Fruit fly (Drosophila melanogaster) whole organism, embryonic: Measurements from ENCODE around the gene PIG-U.

ENCODE experiments used
- ATbp ChIP-seq: fragments of 200-800 bp; sonication (Bioruptor generic); optimal IDR thresholded peaks from 2 replicates; lab custom pipeline; 2017; ENCODE audit warnings: missing biosample characterization, mild to moderate bottlenecking, missing genetic modification characterization, missing genetic modification reagents
- Bdp1 ChIP-seq: fragments of 200-800 bp; sonication (Bioruptor generic); optimal IDR thresholded peaks from 3 replicates; lab custom pipeline; 2016; ENCODE audit warnings: missing biosample characterization, missing genetic modification characterization
- Blimp-1 ChIP-seq: fragments of 200-800 bp; sonication (Bioruptor generic); optimal IDR thresholded peaks from 3 replicates; lab custom pipeline; 2018; ENCODE audit warnings: missing biosample characterization, missing genetic modification characterization, mild to moderate bottlenecking, moderate library complexity, missing genetic modification reagents
- CG10147 ChIP-seq: fragments of 200-800 bp; sonication (Bioruptor generic); optimal IDR thresholded peaks from 2 replicates; lab custom pipeline; 2019; ENCODE audit warnings: missing biosample characterization, mild to moderate bottlenecking, missing genetic modification characterization, moderate library complexity
- CG10565 ChIP-seq: fragments of 200-800 bp; sonication (Bioruptor generic); optimal IDR thresholded peaks from 3 replicates; lab custom pipeline; 2016; ENCODE audit warnings: missing biosample characterization, mild to moderate bottlenecking, missing genetic modification characterization
- CG11247 ChIP-seq: fragments of 200-800 bp; sonication (Bioruptor generic); IDR thresholded peaks from 2 replicates; pipeline ENCODE4 v1.3.6; 2022; ENCODE audit warnings: missing biosample characterization, missing genetic modification characterization
- CG11695 ChIP-seq: fragments of 200-800 bp; sonication (Bioruptor generic); IDR thresholded peaks from 3 replicates; pipeline ENCODE4 v1.3.6; 2022; ENCODE audit warnings: missing biosample characterization, missing genetic modification characterization
- CG13123 ChIP-seq: fragments of 200-800 bp; sonication (Bioruptor generic); optimal IDR thresholded peaks from 2 replicates; lab custom pipeline; 2016; ENCODE audit warnings: missing biosample characterization, missing genetic modification characterization
- CG13775 ChIP-seq: fragments of 200-800 bp; sonication (Bioruptor generic); optimal IDR thresholded peaks from 3 replicates; lab custom pipeline; 2017; ENCODE audit warnings: missing biosample characterization, mild to moderate bottlenecking, missing genetic modification characterization
- CG13894 ChIP-seq: fragments of 200-800 bp; sonication (Bioruptor generic); optimal IDR thresholded peaks from 3 replicates; lab custom pipeline; 2018; ENCODE audit warnings: missing biosample characterization, mild to moderate bottlenecking, missing genetic modification characterization, moderate library complexity
- CG14667 ChIP-seq: fragments of 200-800 bp; sonication (Bioruptor generic); IDR thresholded peaks from 2 replicates; pipeline ENCODE4 v1.3.6; 2022; ENCODE audit warnings: missing biosample characterization, missing genetic modification characterization
- CG14965 ChIP-seq: fragments of 200-800 bp; sonication (Bioruptor generic); optimal IDR thresholded peaks from 2 replicates; lab custom pipeline; 2016; ENCODE audit warnings: missing biosample characterization, missing genetic modification characterization, borderline replicate concordance
- CG1529 ChIP-seq: fragments of 200-800 bp; sonication (Bioruptor generic); optimal IDR thresholded peaks from 3 replicates; lab custom pipeline; 2018; ENCODE audit warnings: missing biosample characterization, missing genetic modification characterization
- CG15696 ChIP-seq: fragments of 200-800 bp; sonication (Bioruptor generic); optimal IDR thresholded peaks from 2 replicates; lab custom pipeline; 2019; ENCODE audit warnings: missing biosample characterization, mild to moderate bottlenecking, missing genetic modification characterization, moderate library complexity
- CG16779 ChIP-seq: fragments of 200-800 bp; sonication (Bioruptor generic); IDR thresholded peaks from 2 replicates; pipeline ENCODE4 v1.3.6; 2022; ENCODE audit warnings: missing biosample characterization, missing genetic modification characterization
- CG16815 ChIP-seq: fragments of 200-800 bp; sonication (Bioruptor generic); optimal IDR thresholded peaks from 3 replicates; lab custom pipeline; 2017; ENCODE audit warnings: missing biosample characterization, mild to moderate bottlenecking, missing genetic modification characterization
- CG31365 ChIP-seq: fragments of 200-800 bp; sonication (Bioruptor generic); optimal IDR thresholded peaks from 2 replicates; lab custom pipeline; 2018; ENCODE audit warnings: missing biosample characterization, mild to moderate bottlenecking, missing genetic modification characterization
- CG31441 ChIP-seq: fragments of 200-800 bp; sonication (Bioruptor generic); IDR thresholded peaks from 2 replicates; pipeline ENCODE4 v1.3.6; 2022; ENCODE audit warnings: missing biosample characterization, missing genetic modification characterization
- CG3407 ChIP-seq: fragments of 200-800 bp; sonication (Bioruptor generic); optimal IDR thresholded peaks from 2 replicates; lab custom pipeline; 2018; ENCODE audit warnings: missing biosample characterization, mild to moderate bottlenecking, missing genetic modification characterization
- CG4617 ChIP-seq: fragments of 200-800 bp; sonication (Bioruptor generic); optimal IDR thresholded peaks from 3 replicates; lab custom pipeline; 2016; ENCODE audit warnings: missing biosample characterization, missing genetic modification characterization, borderline replicate concordance
- CG5245 ChIP-seq: fragments of 200-800 bp; sonication (Bioruptor generic); optimal IDR thresholded peaks from 3 replicates; lab custom pipeline; 2016; ENCODE audit warnings: missing biosample characterization, missing genetic modification characterization
- CG6854 ChIP-seq: fragments of 200-800 bp; sonication (Bioruptor generic); optimal IDR thresholded peaks from 3 replicates; lab custom pipeline; 2017; ENCODE audit warnings: missing biosample characterization, mild to moderate bottlenecking, missing genetic modification characterization
- CG7987 ChIP-seq: fragments of 200-800 bp; sonication (Bioruptor generic); optimal IDR thresholded peaks from 2 replicates; lab custom pipeline; 2018; ENCODE audit warnings: missing biosample characterization, mild to moderate bottlenecking, missing genetic modification characterization, moderate library complexity
- CG8359 ChIP-seq: fragments of 200-800 bp; sonication (Bioruptor generic); optimal IDR thresholded peaks from 2 replicates; lab custom pipeline; 2017; ENCODE audit warnings: missing biosample characterization, mild to moderate bottlenecking, missing genetic modification characterization, borderline replicate concordance
- CG8478 ChIP-seq: fragments of >200 bp; optimal IDR thresholded peaks from 2 replicates; lab custom pipeline; 2018
- Dfd ChIP-seq, 2 experiments: fragments of >200 bp; optimal IDR thresholded peaks; 2 replicates each; lab custom pipeline; 2017; ENCODE audit warnings: missing biosample characterization in 2 of 2, missing genetic modification characterization in 2 of 2
- Gsc ChIP-seq: fragments of 200-800 bp; sonication (Bioruptor generic); IDR thresholded peaks from 2 replicates; pipeline ENCODE4 v1.3.6; 2022; ENCODE audit warnings: missing biosample characterization, missing genetic modification characterization
- HLHmδ ChIP-seq: fragments of 200-800 bp; sonication (Bioruptor generic); optimal IDR thresholded peaks from 2 replicates; lab custom pipeline; 2018; ENCODE audit warnings: missing biosample characterization, mild to moderate bottlenecking, missing genetic modification characterization, moderate library complexity
- Hey ChIP-seq: fragments of 200-800 bp; sonication (Bioruptor generic); optimal IDR thresholded peaks from 3 replicates; lab custom pipeline; 2018; ENCODE audit warnings: missing biosample characterization, mild to moderate bottlenecking, missing genetic modification characterization
- Max ChIP-seq: fragments of 200-800 bp; sonication (Bioruptor generic); optimal IDR thresholded peaks from 2 replicates; lab custom pipeline; 2016; ENCODE audit warnings: missing biosample characterization, mild to moderate bottlenecking, missing genetic modification characterization
- Mes4 ChIP-seq: fragments of 200-800 bp; sonication (Bioruptor generic); optimal IDR thresholded peaks from 2 replicates; lab custom pipeline; 2016; ENCODE audit warnings: missing biosample characterization, missing genetic modification characterization
- Myb ChIP-seq: fragments of 200-800 bp; sonication (Bioruptor generic); optimal IDR thresholded peaks from 2 replicates; lab custom pipeline; 2016; ENCODE audit warnings: missing biosample characterization, missing genetic modification characterization
- NC2β ChIP-seq: fragments of 200-800 bp; sonication (Bioruptor generic); optimal IDR thresholded peaks from 2 replicates; lab custom pipeline; 2016; ENCODE audit warnings: missing biosample characterization, missing genetic modification characterization
- Neu2 ChIP-seq: fragments of 200-800 bp; sonication (Bioruptor generic); optimal IDR thresholded peaks from 3 replicates; lab custom pipeline; 2016; ENCODE audit warnings: missing biosample characterization, missing genetic modification characterization, borderline replicate concordance
- Xbp1 ChIP-seq: fragments of 200-800 bp; sonication (Bioruptor generic); optimal IDR thresholded peaks from 3 replicates; lab custom pipeline; 2016; ENCODE audit warnings: missing biosample characterization, mild to moderate bottlenecking, missing genetic modification characterization
- ac ChIP-seq: fragments of 200-800 bp; sonication (Bioruptor generic); optimal IDR thresholded peaks from 3 replicates; lab custom pipeline; 2017; ENCODE audit warnings: missing biosample characterization, mild to moderate bottlenecking, missing genetic modification characterization
- dati ChIP-seq: fragments of 200-800 bp; sonication (Bioruptor generic); IDR thresholded peaks from 2 replicates; pipeline ENCODE4 v1.3.6; 2022; ENCODE audit warnings: missing biosample characterization, missing genetic modification characterization
- dimm ChIP-seq: fragments of 200-800 bp; sonication (Bioruptor generic); IDR thresholded peaks from 2 replicates; pipeline ENCODE4 v1.3.6; 2022; ENCODE audit warnings: missing biosample characterization, missing genetic modification characterization
- eyg ChIP-seq: fragments of 200-800 bp; sonication (Bioruptor generic); optimal IDR thresholded peaks from 3 replicates; lab custom pipeline; 2016; ENCODE audit warnings: missing biosample characterization, missing genetic modification characterization
- gem ChIP-seq: fragments of 200-800 bp; sonication (Bioruptor generic); optimal IDR thresholded peaks from 2 replicates; lab custom pipeline; 2019; ENCODE audit warnings: missing biosample characterization, mild to moderate bottlenecking, missing genetic modification characterization, moderate library complexity
- kni ChIP-seq: fragments of 200-800 bp; sonication (Bioruptor generic); optimal IDR thresholded peaks from 3 replicates; lab custom pipeline; 2017; ENCODE audit warnings: mild to moderate bottlenecking, missing biosample characterization, missing genetic modification reagents, missing genetic modification characterization
- lov ChIP-seq, 2 experiments: fragments of 200-800 bp in 1 of 2; fragments of >200 bp in 1 of 2; sonication (Bioruptor generic) in 1 of 2; IDR thresholded peaks in 1 of 2; optimal IDR thresholded peaks in 1 of 2; 2 replicates in 1 of 2; 3 replicates in 1 of 2; pipeline versions ENCODE4 v1.3.6 to Lab custom; 2017 to 2022; ENCODE audit warnings: missing biosample characterization in 1 of 2, missing genetic modification characterization in 1 of 2
- peb ChIP-seq: fragments of 200-800 bp; sonication (Bioruptor generic); IDR thresholded peaks from 2 replicates; pipeline ENCODE4 v1.3.6; 2022; ENCODE audit warnings: missing biosample characterization, missing genetic modification characterization
- sd ChIP-seq: fragments of 200-800 bp; sonication (Bioruptor generic); optimal IDR thresholded peaks from 3 replicates; lab custom pipeline; 2018; ENCODE audit warnings: missing biosample characterization, mild to moderate bottlenecking, missing genetic modification characterization, moderate library complexity
- shn ChIP-seq: fragments of 200-800 bp; sonication (Bioruptor generic); optimal IDR thresholded peaks from 3 replicates; lab custom pipeline; 2016; ENCODE audit warnings: missing biosample characterization, missing genetic modification characterization
- sqz ChIP-seq: fragments of 200-800 bp; sonication (Bioruptor generic); optimal IDR thresholded peaks from 3 replicates; lab custom pipeline; 2018; ENCODE audit warnings: missing biosample characterization, mild to moderate bottlenecking, missing genetic modification characterization
- sr ChIP-seq: fragments of 200-800 bp; sonication (Bioruptor generic); IDR thresholded peaks from 3 replicates; pipeline ENCODE4 v1.3.6; 2022; ENCODE audit warnings: missing biosample characterization, missing genetic modification characterization
- tio ChIP-seq: fragments of 200-800 bp; sonication (Bioruptor generic); optimal IDR thresholded peaks from 2 replicates; lab custom pipeline; 2017; ENCODE audit warnings: missing biosample characterization, missing genetic modification characterization, inconsistent platforms

PIG-U gene

DNA sequence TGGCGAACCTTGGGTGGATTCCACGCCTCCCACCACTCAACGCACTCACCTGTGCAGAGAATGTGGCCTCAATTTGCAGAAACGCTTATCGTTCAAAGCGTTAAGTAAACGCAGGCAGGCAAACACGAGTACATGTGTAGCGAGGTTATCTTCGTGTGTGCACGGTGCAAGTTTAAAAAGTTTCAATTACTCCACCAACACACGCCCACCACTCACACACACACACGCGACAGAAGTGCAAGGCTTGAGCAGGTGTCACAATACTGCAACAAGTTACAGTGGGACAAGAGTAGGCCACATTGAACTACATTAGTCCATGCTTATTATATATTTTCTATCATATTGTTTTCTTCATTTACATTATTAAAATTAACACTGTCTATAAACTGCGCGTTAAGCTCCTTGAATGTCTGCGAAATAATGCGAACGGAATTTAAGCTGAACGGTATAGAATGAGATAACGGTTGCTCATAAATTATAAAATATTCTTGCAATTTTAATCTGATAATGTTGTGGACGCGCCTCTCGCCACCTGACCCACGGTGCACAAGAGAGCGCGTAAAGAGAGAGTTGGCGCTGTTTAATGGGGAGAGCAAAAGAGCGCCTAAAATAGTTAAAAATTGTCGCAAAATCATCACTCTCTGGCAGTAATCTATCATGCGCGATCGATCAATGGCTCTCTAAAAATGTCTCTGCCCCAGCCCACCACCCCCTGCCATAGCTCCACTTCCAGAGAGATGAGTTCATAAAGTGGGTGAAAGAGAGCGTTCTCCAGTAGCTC is 19.8 kb downstream of the PIG-U start (continued):
- TF ChIP-seq sr (peak; percentile 70; the same call in 2 of the 3 replicates), CG13775 (GFP tag; lab: Kevin White, UChicago) (peak; percentile 77), Blimp-1 (peak; percentile 96), CG5245 (GFP tag; lab: Kevin White, UChicago) (peak; percentile 93), CG31441 (GFP tag; lab: Robert Waterston, UW) (peak; percentile 82), sqz (GFP tag; lab: Kevin White, UChicago) (peak; percentile 90), CG13123 (GFP tag; lab: Kevin White, UChicago) (peak; percentile 87), CG14667 (GFP tag; lab: Robert Waterston, UW) (no peak; the same call in none of the 2 replicates), CG16815 (GFP tag; lab: Kevin White, UChicago) (peak; percentile 88), peb (GFP tag; lab: Robert Waterston, UW) (peak; percentile 95), CG4617 (peak; percentile 88), Dfd (GFP tag; optimal IDR thresholded peaks at IDR 0.05; lab: Kevin White, UChicago) (no peak), Neu2 (GFP tag; lab: Kevin White, UChicago) (no peak), Gsc (GFP tag; lab: Robert Waterston, UW) (no peak), tio (GFP tag; lab: Kevin White, UChicago) (peak; percentile 88), CG10147 (GFP tag; lab: Kevin White, UChicago) (peak; percentile 91), Max (GFP tag; lab: Kevin White, UChicago) (peak; percentile 94), CG11695 (GFP tag; lab: Robert Waterston, UW) (peak; percentile 97), lov (optimal IDR thresholded peaks at IDR 0.05; lab: Kevin White, UChicago) (no peak), lov (GFP tag; IDR thresholded peaks at IDR 0.05; lab: Robert Waterston, UW) (peak; percentile 86; the same call in 2 of the 3 replicates), dimm (GFP tag; lab: Robert Waterston, UW) (peak; percentile 89), CG8359 (GFP tag; lab: Kevin White, UChicago) (peak; percentile 92), sd (peak; percentile 84), dati (GFP tag; lab: Robert Waterston, UW) (peak; percentile 91), CG1529 (GFP tag; lab: Kevin White, UChicago) (peak; percentile 98), CG16779 (peak; percentile 86), Myb (GFP tag; lab: Kevin White, UChicago) (peak; percentile 28), Mes4 (peak; percentile 77), gem (tag; lab: Kevin White, UChicago) (peak; percentile 98), Xbp1 (GFP tag; lab: Kevin White, UChicago) (peak; percentile 95), ATbp (GFP tag; lab: Kevin White, UChicago) (peak; percentile 97), CG3407 (GFP tag; lab: Kevin White, UChicago) (peak; percentile 93), HLHmδ (GFP tag; lab: Kevin White, UChicago) (peak; percentile 81), shn (GFP tag; lab: Kevin White, UChicago) (peak; percentile 66), NC2β (GFP tag; lab: Kevin White, UChicago) (peak; percentile 87), Hey (tag; lab: Kevin White, UChicago) (peak; percentile 73), CG7987 (peak; percentile 89), CG10565 (GFP tag; lab: Kevin White, UChicago) (peak; percentile 74), CG14965 (no peak), CG15696 (tag; lab: Kevin White, UChicago) (peak; percentile 79), kni (peak; percentile 97), CG6854 (GFP tag; lab: Kevin White, UChicago) (peak; percentile 87), CG13894 (peak; percentile 37), CG8478 (no peak), ac (peak; percentile 31), CG31365 (tag; lab: Kevin White, UChicago) (peak; percentile 82), Bdp1 (GFP tag; lab: Kevin White, UChicago) (peak; percentile 80), CG11247 (GFP tag; lab: Robert Waterston, UW) (peak; percentile 79), eyg (GFP tag; lab: Kevin White, UChicago) (peak; percentile 31)
